Worm (Caenorhabditis elegans): ENCODE results near the gene dct-15.
A peak's percentile ranks its signal among the peaks of the same experiment; 100 is the strongest.
"Not testable (repeated sequence)": the region's sequence is repeated elsewhere in the genome, so short reads cannot be mapped to it uniquely, and the experiment has no call there.

Gene dct-15

DNA sequence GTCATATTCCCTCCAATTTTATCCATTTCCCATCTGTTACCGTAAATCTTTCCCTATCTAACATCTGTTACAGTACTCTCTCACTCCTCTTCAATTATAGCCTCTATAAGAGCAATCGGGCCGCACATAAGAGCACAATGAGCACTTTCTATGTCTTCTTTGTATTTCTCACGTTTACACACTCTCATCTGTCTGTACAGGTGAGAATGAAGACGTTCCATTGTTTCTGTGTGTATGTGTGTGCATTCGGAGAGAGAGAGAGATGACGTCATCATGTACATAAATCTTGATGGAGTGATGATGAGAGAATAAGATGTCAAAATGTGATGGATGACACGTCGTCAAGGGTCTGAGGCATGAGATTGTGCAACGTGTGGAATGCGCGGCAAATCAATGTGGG is 39.7 kb downstream of the dct-15 start:
- TF ChIP-seq zip-8 (tag; optimal IDR thresholded peaks at IDR 0.05) (peak; percentile 93), nhr-12 (tag; optimal IDR thresholded peaks at IDR 0.05) (peak; percentile 5), ztf-11 (tag; optimal IDR thresholded peaks at IDR 0.05) (peak; percentile 25), blmp-1 (tag; optimal IDR thresholded peaks at IDR 0.05) (no peak), lin-32 (GFP tag; optimal IDR thresholded peaks at IDR 0.05) (peak; percentile 64), ceh-39 (tag; optimal IDR thresholded peaks at IDR 0.05) (peak; percentile 65), lsy-2 (tag; optimal IDR thresholded peaks at IDR 0.05) (peak; percentile 53), elt-1 (tag; optimal IDR thresholded peaks at IDR 0.05; ENCODE audit: borderline replicate concordance, insufficient read depth) (peak; percentile 68), sem-2 (GFP tag; optimal IDR thresholded peaks at IDR 0.05) (no peak), M03D4.4 (tag; optimal IDR thresholded peaks at IDR 0.05) (no peak), ceh-83 (GFP tag; optimal IDR thresholded peaks at IDR 0.05) (no peak), unc-62 (GFP tag; optimal IDR thresholded peaks at IDR 0.05) (peak; percentile 100), cnd-1 (tag; optimal IDR thresholded peaks at IDR 0.05) (peak; percentile 80), mep-1 (tag; optimal IDR thresholded peaks at IDR 0.05) (peak; percentile 2), flh-1 (GFP tag; optimal IDR thresholded peaks at IDR 0.05) (no peak), snpc-4 (tag; optimal IDR thresholded peaks at IDR 0.05) (no peak), nhr-2 (tag; optimal IDR thresholded peaks at IDR 0.05) (peak; percentile 95)

DNA sequence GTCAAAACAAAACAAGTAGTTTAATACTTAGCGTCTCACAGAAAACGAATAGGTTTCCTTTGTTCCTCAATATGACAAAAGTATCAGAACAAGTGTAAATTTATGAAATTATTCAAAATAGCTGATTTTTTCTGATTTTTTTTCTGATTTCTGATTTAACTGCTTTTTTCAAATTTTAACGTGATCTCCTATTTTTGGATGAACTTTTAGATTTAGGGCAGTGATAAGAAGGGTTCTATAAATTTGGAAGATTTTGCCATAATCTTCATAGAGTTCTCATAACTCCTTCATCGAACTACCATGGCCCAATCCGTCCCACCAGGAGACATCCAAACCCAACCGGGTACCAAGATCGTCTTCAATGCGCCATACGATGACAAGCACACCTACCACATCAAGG is 40.8 kb downstream of the dct-15 start, which contains the start of gene msp-78:
Gene msp-78 (plus strand): TSS at position 301 of the 400 bp plus-strand sequence.
- TF ChIP-seq drap-1 (GFP tag; optimal IDR thresholded peaks at IDR 0.05); ceh-83 (GFP tag; optimal IDR thresholded peaks at IDR 0.05); mls-2 (tag; optimal IDR thresholded peaks at IDR 0.05): not testable (repeated sequence)

DNA sequence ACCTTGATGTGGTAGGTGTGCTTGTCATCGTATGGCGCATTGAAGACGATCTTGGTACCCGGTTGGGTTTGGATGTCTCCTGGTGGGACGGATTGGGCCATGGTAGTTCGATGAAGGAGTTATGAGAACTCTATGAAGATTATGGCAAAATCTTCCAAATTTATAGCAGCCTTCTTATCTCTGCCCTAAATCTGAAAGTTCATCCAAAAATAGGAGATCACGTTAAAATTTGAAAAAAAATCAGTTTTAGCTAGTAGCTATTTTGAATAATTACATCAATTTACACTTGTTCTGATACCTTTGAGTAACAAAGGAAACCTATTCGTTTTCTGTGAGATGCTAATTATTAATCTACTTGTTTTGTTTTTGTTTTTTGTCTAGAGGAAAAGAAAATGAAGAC is 43.5 kb downstream of the dct-15 start, which contains the start of gene msp-79:
Gene msp-79 (minus strand): TSS at position 101 of the 400 bp plus-strand sequence.
- not testable (repeated sequence) for TF ChIP-seq cnd-1, lin-13, nhr-28 (tag; optimal IDR thresholded peaks at IDR 0.05)

DNA sequence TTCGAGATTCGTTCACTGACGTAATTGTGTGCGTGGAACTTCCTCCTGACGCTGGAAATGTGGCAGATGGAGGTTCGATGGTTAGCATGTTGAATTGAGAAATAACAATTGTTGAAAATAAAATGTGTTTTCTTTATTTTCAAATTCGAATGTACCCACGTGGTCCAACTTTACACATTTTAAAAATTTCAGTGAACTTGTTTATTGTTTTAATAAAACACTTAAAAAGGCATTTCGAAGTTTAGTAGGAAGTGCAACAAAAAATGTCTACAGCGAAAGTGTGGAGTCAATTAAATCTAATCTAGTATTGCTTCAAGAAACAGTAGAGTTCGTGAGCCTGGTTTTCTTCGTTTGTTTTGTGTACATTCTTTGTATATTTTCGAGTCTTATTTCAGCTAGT is 44.3 kb downstream of the dct-15 start, which contains the start of gene ssp-36:
Gene ssp-36 (minus strand): TSS at position 101 of the 400 bp plus-strand sequence.
- TF ChIP-seq nhr-237 (tag; optimal IDR thresholded peaks at IDR 0.05) (no peak), lin-32 (GFP tag; optimal IDR thresholded peaks at IDR 0.05) (no peak), hlh-1 (tag; optimal IDR thresholded peaks at IDR 0.05) (no peak), nhr-28 (tag; optimal IDR thresholded peaks at IDR 0.05) (no peak), nhr-12 (tag; optimal IDR thresholded peaks at IDR 0.05) (no peak), sptf-1 (tag; optimal IDR thresholded peaks at IDR 0.05) (no peak), unc-120 (tag; optimal IDR thresholded peaks at IDR 0.05; ENCODE audit: poor library complexity, severe bottlenecking) (no peak), ham-2 (GFP tag; optimal IDR thresholded peaks at IDR 0.05) (no peak), bed-3 (GFP tag; optimal IDR thresholded peaks at IDR 0.05) (no peak)

DNA sequence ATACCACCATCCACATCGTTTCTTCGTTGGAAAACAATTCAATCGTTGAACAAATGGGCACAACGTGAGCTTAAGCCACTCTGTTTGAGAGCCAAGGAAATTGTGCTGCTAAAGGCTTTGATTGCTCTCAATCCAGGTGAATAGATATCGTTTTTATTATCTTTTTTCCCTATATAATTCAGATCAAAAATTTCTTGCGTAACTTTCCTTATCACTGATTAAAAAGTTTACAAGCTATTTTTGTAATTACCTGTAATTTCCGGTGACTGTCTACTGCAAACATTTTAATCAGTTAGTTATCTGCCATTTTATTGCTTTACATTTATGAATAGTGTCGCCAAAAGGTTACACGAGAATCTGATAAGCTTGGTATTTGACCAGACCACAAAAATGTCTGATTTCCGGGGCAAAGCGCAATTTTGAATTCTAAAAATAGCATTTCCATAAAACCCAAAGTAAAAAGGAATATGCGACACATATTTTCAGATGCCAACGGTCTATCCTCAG is 47.8 kb downstream of the dct-15 start:
- TF ChIP-seq zip-8 (tag; optimal IDR thresholded peaks at IDR 0.05) (no peak), ceh-43 (GFP tag; optimal IDR thresholded peaks at IDR 0.05) (no peak), sptf-1 (tag; optimal IDR thresholded peaks at IDR 0.05) (no peak), ceh-83 (GFP tag; optimal IDR thresholded peaks at IDR 0.05) (no peak), tbx-8 (GFP tag; optimal IDR thresholded peaks at IDR 0.05) (no peak), ces-1 (GFP tag; optimal IDR thresholded peaks at IDR 0.05) (no peak), blmp-1 (tag; optimal IDR thresholded peaks at IDR 0.05) (no peak), cnd-1 (tag; optimal IDR thresholded peaks at IDR 0.05) (no peak), pha-4 (tag; optimal IDR thresholded peaks at IDR 0.05) (no peak)

DNA sequence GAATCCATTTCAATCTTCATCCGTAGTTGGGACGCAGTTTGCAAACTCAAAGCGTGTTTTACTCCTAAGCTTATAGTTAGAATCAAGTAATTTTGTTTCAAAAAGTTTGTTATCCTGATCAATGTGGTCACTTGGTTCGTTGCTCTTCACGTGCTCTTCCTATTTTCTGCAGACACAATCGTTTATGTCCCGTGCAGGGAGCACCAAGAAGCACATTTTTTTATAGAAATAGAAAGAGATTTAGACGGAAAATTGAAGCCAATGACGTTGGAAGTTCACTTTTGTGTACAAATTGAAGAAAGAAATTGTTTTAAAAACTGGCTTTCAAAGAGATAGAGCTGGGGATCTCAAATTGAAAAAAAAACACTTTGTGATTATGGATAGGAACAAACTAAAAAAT is 48.8 kb downstream of the dct-15 start:
- TF ChIP-seq nhr-237 (tag; optimal IDR thresholded peaks at IDR 0.05) (no peak), blmp-1 (tag; optimal IDR thresholded peaks at IDR 0.05) (no peak), flh-1 (GFP tag; optimal IDR thresholded peaks at IDR 0.05) (no peak), ceh-39 (tag; optimal IDR thresholded peaks at IDR 0.05) (no peak), unc-62 (GFP tag; optimal IDR thresholded peaks at IDR 0.05) (no peak), hlh-1 (tag; optimal IDR thresholded peaks at IDR 0.05) (no peak)
